Worm (Caenorhabditis elegans) whole organism, L4/young adult: ENCODE results near the gene Y6G8.16.
"Not testable (repeated sequence)": the region's sequence is repeated elsewhere in the genome, so short reads cannot be mapped to it uniquely, and the experiment has no call there.

Source experiments
- W03F9.2 ChIP-seq: fragments of 150-350 bp; optimal IDR thresholded peaks from 2 replicates; lab custom pipeline; 2014; ENCODE audit warnings: missing biosample characterization, missing genetic modification characterization
- dao-5 ChIP-seq: sonication (generic microtip); optimal IDR thresholded peaks from 2 replicates; lab custom pipeline; 2016; ENCODE audit warnings: missing genotype, missing genetic modification characterization, moderate library complexity, missing compliant biosample characterization
- him-1 ChIP-seq: sonication (generic microtip); optimal IDR thresholded peaks from 2 replicates; lab custom pipeline; 2016; ENCODE audit warnings: missing genotype, missing genetic modification reagents, missing genetic modification characterization, missing compliant biosample characterization

DNA sequence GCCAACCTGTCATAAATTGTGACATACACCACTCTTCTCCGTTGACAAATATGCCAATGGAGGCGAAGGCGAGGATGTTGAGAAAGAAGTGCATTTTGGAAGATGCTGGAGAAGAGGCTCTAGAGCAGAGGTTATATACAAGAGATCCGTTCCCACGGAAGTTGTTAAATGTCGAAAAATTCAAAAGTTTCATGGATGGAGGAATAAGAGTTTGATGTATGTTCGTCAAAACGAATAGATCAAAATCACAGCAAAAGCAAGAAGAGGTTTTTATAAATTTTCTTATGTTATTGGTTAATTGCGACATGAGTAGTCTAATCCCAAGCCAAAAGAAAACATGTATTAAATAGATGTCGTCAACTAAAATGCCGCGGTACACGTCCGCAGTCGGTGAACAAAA, 4.4 kb downstream of the Y6G8.16 start, which contains the start of gene Y6G8.15:
- TF ChIP-seq him-1, dao-5, W03F9.2 (tag; lab: Kevin White, UChicago): not testable (repeated sequence)
